Worm (Caenorhabditis elegans): ENCODE results near the gene F35D2.3.

The F35D2.3 gene

DNA sequence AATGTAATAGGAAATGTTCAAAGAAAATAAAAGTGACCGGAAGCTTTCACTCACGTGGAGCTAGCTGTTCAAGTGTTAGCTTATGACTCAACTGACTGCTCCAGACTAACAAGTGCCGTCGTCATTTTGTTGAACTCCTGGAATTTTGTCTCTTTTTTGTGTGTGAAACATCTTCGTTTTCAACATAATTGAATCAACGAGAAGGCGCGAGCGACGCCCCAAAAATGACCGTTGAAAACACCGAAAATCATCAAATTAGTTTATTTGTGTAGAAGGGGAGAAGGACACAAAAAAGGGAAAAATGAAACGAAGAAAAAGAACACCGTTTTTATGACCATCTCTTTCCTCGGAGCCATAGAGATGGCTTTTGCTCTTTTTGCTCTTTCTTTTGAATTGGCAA is 15.0 kb upstream of the F35D2.3 start, which contains the start of gene ZK1290.14:
ZK1290.14 (minus strand) TSS at position 139 of the 400 bp plus-strand sequence.
- no peak for TF ChIP-seq che-1 (tag; optimal IDR thresholded peaks at IDR 0.05)
- no peak for TF ChIP-seq pqm-1 (tag; optimal IDR thresholded peaks at IDR 0.05)
- TF ChIP-seq sdc-2 (tag; optimal IDR thresholded peaks at IDR 0.05), result no peak
- no peak for TF ChIP-seq hlh-6 (tag; optimal IDR thresholded peaks at IDR 0.05)
- no peak for TF ChIP-seq dve-1 (tag; optimal IDR thresholded peaks at IDR 0.05)
- no peak for TF ChIP-seq unc-42 (tag; optimal IDR thresholded peaks at IDR 0.05)
- no peak for TF ChIP-seq hlh-15 (tag; optimal IDR thresholded peaks at IDR 0.05)
- TF ChIP-seq C38D4.7 (GFP tag; optimal IDR thresholded peaks at IDR 0.05), result no peak
- TF ChIP-seq elt-2 (tag; optimal IDR thresholded peaks at IDR 0.05), result no peak
- TF ChIP-seq fkh-10 (GFP tag; optimal IDR thresholded peaks at IDR 0.05), result no peak
- TF ChIP-seq lim-6 (tag; optimal IDR thresholded peaks at IDR 0.05), result no peak
- no peak for TF ChIP-seq K02D7.2 (tag; optimal IDR thresholded peaks at IDR 0.05)
- no peak for TF ChIP-seq ama-1 (optimal IDR thresholded peaks at IDR 0.05)
- TF ChIP-seq Y22D7AL.16 (tag; optimal IDR thresholded peaks at IDR 0.05), result no peak
- no peak for TF ChIP-seq eyg-1 (tag; optimal IDR thresholded peaks at IDR 0.05)

- TF ChIP-seq che-1 (tag; optimal IDR thresholded peaks at IDR 0.05), result no peak
- no peak for TF ChIP-seq T23F11.4 (GFP tag; optimal IDR thresholded peaks at IDR 0.05)
- no peak for TF ChIP-seq ceh-34 (tag; optimal IDR thresholded peaks at IDR 0.05)
Observed at ce11 chrII:7557981-7558380, 12.4 kb upstream of the F35D2.3 start.

DNA sequence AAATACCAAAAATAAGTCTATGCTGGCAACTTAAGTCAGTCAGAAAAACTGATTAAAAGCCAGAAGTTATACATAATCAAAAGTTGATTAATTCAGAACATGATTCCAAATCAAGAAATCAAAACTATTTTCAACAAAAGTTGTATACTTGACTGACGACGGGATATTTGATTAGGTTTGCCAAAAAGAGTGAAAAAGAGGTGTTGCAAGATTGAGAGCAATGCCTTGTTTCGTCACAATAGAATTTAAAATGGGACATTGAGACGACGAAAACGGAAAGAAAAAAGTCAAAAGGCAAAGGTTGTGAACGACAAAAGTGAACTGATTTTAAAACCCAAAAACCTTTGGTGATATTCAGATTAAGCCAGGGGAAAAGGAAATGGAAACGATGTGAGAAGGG is 11.5 kb upstream of the F35D2.3 start:
- TF ChIP-seq unc-42 (tag; optimal IDR thresholded peaks at IDR 0.05) (peak; percentile 69), hlh-15 (tag; optimal IDR thresholded peaks at IDR 0.05) (no peak)

DNA sequence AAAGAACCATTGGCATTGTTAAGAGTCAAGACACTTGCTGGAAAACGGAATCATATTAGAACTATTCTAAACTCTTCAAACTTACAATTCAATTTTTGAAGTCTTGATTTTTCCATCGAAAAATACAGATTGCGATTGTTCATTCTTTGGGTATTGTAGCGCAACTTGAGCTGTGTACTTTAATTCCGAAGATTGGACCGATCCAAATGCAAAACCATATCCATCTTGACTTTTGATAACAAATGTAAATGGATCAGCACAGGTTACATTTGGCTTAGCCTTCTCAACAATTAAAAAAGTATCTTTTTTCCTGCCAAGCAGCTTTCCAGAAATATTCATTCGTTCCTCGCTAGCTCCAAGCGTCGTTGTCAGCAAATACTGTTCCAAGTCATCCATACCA is 9.6 kb upstream of the F35D2.3 start:
- TF ChIP-seq hlh-15 (tag; optimal IDR thresholded peaks at IDR 0.05) (no peak), ahr-1 (tag; optimal IDR thresholded peaks at IDR 0.05) (no peak), C08G9.2 (tag; optimal IDR thresholded peaks at IDR 0.05) (no peak), fkh-6 (tag; optimal IDR thresholded peaks at IDR 0.05) (no peak), hlh-6 (tag; optimal IDR thresholded peaks at IDR 0.05) (no peak), Y22D7AL.16 (tag; optimal IDR thresholded peaks at IDR 0.05) (no peak), hlh-8 (tag; optimal IDR thresholded peaks at IDR 0.05) (no peak), ceh-31 (tag; optimal IDR thresholded peaks at IDR 0.05) (no peak), unc-3 (GFP tag; conservative IDR thresholded peaks at IDR 0.05) (no peak), unc-3 (tag; optimal IDR thresholded peaks at IDR 0.05) (no peak), zip-5 (tag; optimal IDR thresholded peaks at IDR 0.05) (no peak), lim-6 (tag; optimal IDR thresholded peaks at IDR 0.05) (no peak)

DNA sequence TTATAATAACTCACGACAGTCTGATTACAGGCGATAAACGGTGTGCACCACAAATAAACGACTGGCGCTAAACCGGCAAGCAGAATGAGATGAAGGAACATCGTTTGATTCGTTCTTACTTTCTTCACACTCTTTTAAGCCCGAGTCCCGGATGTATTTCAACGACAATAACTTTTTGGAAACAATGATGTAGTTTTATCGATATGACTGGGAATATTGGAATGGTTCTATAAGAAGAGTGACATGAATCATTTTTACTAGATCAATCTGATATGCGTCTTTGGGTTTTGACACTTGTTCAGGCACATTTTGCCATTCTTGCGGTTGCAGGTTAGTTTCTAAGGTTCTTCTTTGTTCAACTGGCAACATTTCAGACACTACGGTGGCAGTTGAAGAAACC is 8.9 kb upstream of the F35D2.3 start, which contains the start of the genes ZK1290.11 and ZK1290.1:
ZK1290.11 (minus strand) TSS at position 101 of the 400 bp plus-strand sequence.
ZK1290.1 (plus strand) TSS at position 271 of the 400 bp plus-strand sequence.
- no peak for TF ChIP-seq nhr-232 (tag; optimal IDR thresholded peaks at IDR 0.05)
- no peak for TF ChIP-seq pag-3 (tag; optimal IDR thresholded peaks at IDR 0.05; ENCODE audit: borderline replicate concordance)
- no peak for TF ChIP-seq unc-55 (GFP tag; optimal IDR thresholded peaks at IDR 0.05)
- no peak for TF ChIP-seq sdc-2 (tag; optimal IDR thresholded peaks at IDR 0.05)
- TF ChIP-seq hlh-6 (tag; optimal IDR thresholded peaks at IDR 0.05), result no peak
- TF ChIP-seq pax-1 (tag; optimal IDR thresholded peaks at IDR 0.05), result no peak

ce11 chrII:7562616-7563015 is 7.8 kb upstream of the F35D2.3 start:
- TF ChIP-seq dve-1 (tag; optimal IDR thresholded peaks at IDR 0.05) (no peak), pha-4 (tag; optimal IDR thresholded peaks at IDR 0.05) (no peak), ceh-6 (GFP tag; optimal IDR thresholded peaks at IDR 0.05) (no peak), ahr-1 (tag; optimal IDR thresholded peaks at IDR 0.05) (no peak), nhr-11 (tag; optimal IDR thresholded peaks at IDR 0.05) (no peak), elt-4 (tag; optimal IDR thresholded peaks at IDR 0.05) (no peak), pha-2 (tag; optimal IDR thresholded peaks at IDR 0.05) (no peak), zip-5 (tag; optimal IDR thresholded peaks at IDR 0.05) (no peak), ceh-19 (GFP tag; optimal IDR thresholded peaks at IDR 0.05) (no peak), C08G9.2 (tag; optimal IDR thresholded peaks at IDR 0.05) (no peak), ztf-16 (tag; optimal IDR thresholded peaks at IDR 0.05) (no peak), T23F11.4 (GFP tag; optimal IDR thresholded peaks at IDR 0.05) (no peak), pqm-1 (tag; optimal IDR thresholded peaks at IDR 0.05) (no peak), hlh-8 (tag; optimal IDR thresholded peaks at IDR 0.05) (no peak), F13H6.1 (tag; optimal IDR thresholded peaks at IDR 0.05) (no peak), ceh-30 (tag; optimal IDR thresholded peaks at IDR 0.05) (no peak), ttx-3 (tag; optimal IDR thresholded peaks at IDR 0.05) (no peak), tbx-2 (tag; optimal IDR thresholded peaks at IDR 0.05) (no peak), pros-1 (tag; optimal IDR thresholded peaks at IDR 0.05) (no peak), fax-1 (tag; optimal IDR thresholded peaks at IDR 0.05) (no peak)

Data from whole organism, late embryonic.